Fruit fly (Drosophila melanogaster) whole organism, embryonic: ENCODE measurements around the gene Rbm13.
A peak's percentile ranks its signal among the peaks of the same experiment; 100 is the strongest.

Experiments
- CG11398 ChIP-seq: fragments of 200-800 bp; sonication (Bioruptor generic); optimal IDR thresholded peaks from 2 replicates; lab custom pipeline; 2016; ENCODE audit warnings: missing biosample characterization, missing genetic modification characterization
- CG12299 ChIP-seq: fragments of 200-800 bp; sonication (Bioruptor generic); optimal IDR thresholded peaks from 2 replicates; lab custom pipeline; 2018; ENCODE audit warnings: missing biosample characterization, mild to moderate bottlenecking, missing genetic modification characterization
- CG13287 ChIP-seq: fragments of 200-800 bp; sonication (Bioruptor generic); IDR thresholded peaks from 2 replicates; pipeline ENCODE4 v1.3.6; 2022; ENCODE audit warnings: missing biosample characterization, missing genetic modification characterization; ENCODE audit not compliant: partially characterized antibody
- CG14860 ChIP-seq: fragments of 200-800 bp; sonication (Bioruptor generic); IDR thresholded peaks from 3 replicates; pipeline ENCODE4 v1.3.6; 2022; ENCODE audit warnings: missing biosample characterization, missing genetic modification characterization; ENCODE audit not compliant: partially characterized antibody
- CG1647 ChIP-seq: fragments of 200-800 bp; sonication (Bioruptor generic); optimal IDR thresholded peaks from 3 replicates; lab custom pipeline; 2016; ENCODE audit warnings: missing biosample characterization, missing genetic modification characterization
- CG16813 ChIP-seq: fragments of 200-800 bp; sonication (Bioruptor generic); IDR thresholded peaks from 3 replicates; pipeline ENCODE4 v1.3.6; 2022; ENCODE audit warnings: missing biosample characterization, missing genetic modification characterization; ENCODE audit not compliant: partially characterized antibody
- CG1832 ChIP-seq: fragments of 200-800 bp; sonication (Bioruptor generic); optimal IDR thresholded peaks from 2 replicates; lab custom pipeline; 2017; ENCODE audit warnings: missing biosample characterization, mild to moderate bottlenecking, missing genetic modification characterization, inconsistent platforms
- CG32772 ChIP-seq: fragments of 200-800 bp; sonication (Bioruptor generic); IDR thresholded peaks from 2 replicates; pipeline ENCODE4 v1.3.6; 2022; ENCODE audit warnings: missing biosample characterization, missing genetic modification characterization
- CG34422 ChIP-seq: fragments of 200-800 bp; sonication (Bioruptor generic); IDR thresholded peaks from 3 replicates; pipeline ENCODE4 v1.3.6; 2022; ENCODE audit warnings: missing biosample characterization, missing genetic modification characterization
- CG3995 ChIP-seq: fragments of 200-800 bp; sonication (Bioruptor generic); optimal IDR thresholded peaks from 3 replicates; lab custom pipeline; 2016; ENCODE audit warnings: missing biosample characterization, missing genetic modification characterization
- CG6791 ChIP-seq: fragments of 200-800 bp; sonication (Bioruptor generic); IDR thresholded peaks from 3 replicates; pipeline ENCODE4 v1.3.6; 2022; ENCODE audit warnings: missing biosample characterization, missing genetic modification characterization; ENCODE audit not compliant: partially characterized antibody
- CG7963 ChIP-seq: fragments of 200-800 bp; sonication (Bioruptor generic); IDR thresholded peaks from 3 replicates; pipeline ENCODE4 v1.3.6; 2022; ENCODE audit warnings: missing biosample characterization, missing genetic modification characterization; ENCODE audit not compliant: partially characterized antibody
- CG8478 ChIP-seq: fragments of >200 bp; optimal IDR thresholded peaks from 2 replicates; lab custom pipeline; 2018
- CG9797 ChIP-seq: fragments of 200-800 bp; sonication (Bioruptor generic); optimal IDR thresholded peaks from 3 replicates; lab custom pipeline; 2018; ENCODE audit warnings: missing biosample characterization, mild to moderate bottlenecking, missing genetic modification characterization
- Deaf1 ChIP-seq: fragments of 200-800 bp; optimal IDR thresholded peaks from 3 replicates; lab custom pipeline; 2019; ENCODE audit warnings: missing biosample characterization, mild to moderate bottlenecking, missing genetic modification characterization, moderate library complexity
- Doc3 ChIP-seq: fragments of 200-800 bp; sonication (Bioruptor generic); IDR thresholded peaks from 3 replicates; pipeline ENCODE4 v1.3.6; 2022; ENCODE audit warnings: missing biosample characterization, missing genetic modification characterization; ENCODE audit not compliant: partially characterized antibody
- Dref ChIP-seq: fragments of 200-800 bp; sonication (Bioruptor generic); IDR thresholded peaks from 2 replicates; pipeline ENCODE4 v1.3.6; 2022; ENCODE audit warnings: missing biosample characterization, missing genetic modification characterization
- Fer1 ChIP-seq: fragments of 200-800 bp; sonication (Bioruptor generic); optimal IDR thresholded peaks from 2 replicates; lab custom pipeline; 2017; ENCODE audit warnings: missing biosample characterization, mild to moderate bottlenecking, missing genetic modification characterization
- HLH4C ChIP-seq: fragments of 200-800 bp; sonication (Bioruptor generic); IDR thresholded peaks from 3 replicates; pipeline ENCODE4 v1.3.6; 2022; ENCODE audit warnings: missing biosample characterization, missing genetic modification characterization; ENCODE audit not compliant: partially characterized antibody
- MESR4 ChIP-seq: fragments of 200-800 bp; sonication (Bioruptor generic); optimal IDR thresholded peaks from 2 replicates; lab custom pipeline; 2018; ENCODE audit warnings: missing biosample characterization, mild to moderate bottlenecking, missing genetic modification characterization, moderate library complexity
- Med ChIP-seq: fragments of 200-800 bp; sonication (Bioruptor generic); peaks from one replicate; lab custom pipeline; 2016; ENCODE audit warnings: missing biosample characterization, missing genetic modification characterization, mild to moderate bottlenecking, inconsistent platforms, moderate library complexity
- Myb ChIP-seq: fragments of 200-800 bp; sonication (Bioruptor generic); optimal IDR thresholded peaks from 2 replicates; lab custom pipeline; 2016; ENCODE audit warnings: missing biosample characterization, missing genetic modification characterization
- Opbp ChIP-seq: fragments of 200-800 bp; sonication (Bioruptor generic); IDR thresholded peaks from 3 replicates; pipeline ENCODE4 v1.3.6; 2022; ENCODE audit warnings: missing biosample characterization, missing genetic modification characterization; ENCODE audit not compliant: partially characterized antibody
- Scr ChIP-seq: fragments of 200-800 bp; sonication (Bioruptor generic); IDR thresholded peaks from 2 replicates; pipeline ENCODE4 v1.3.6; 2022; ENCODE audit warnings: missing biosample characterization, missing genetic modification characterization; ENCODE audit not compliant: partially characterized antibody
- YL-1 ChIP-seq: fragments of 200-800 bp; sonication (Bioruptor generic); optimal IDR thresholded peaks from 3 replicates; lab custom pipeline; 2017; ENCODE audit warnings: missing biosample characterization, mild to moderate bottlenecking, missing genetic modification characterization
- bbx ChIP-seq: fragments of 200-800 bp; sonication (Bioruptor generic); IDR thresholded peaks from 2 replicates; pipeline ENCODE4 v1.3.6; 2022; ENCODE audit warnings: missing biosample characterization, missing genetic modification characterization; ENCODE audit not compliant: partially characterized antibody
- bsh ChIP-seq, 2 experiments: fragments of 200-800 bp; sonication (Bioruptor generic); optimal IDR thresholded peaks; 2 replicates each; lab custom pipeline; 2017 to 2018; ENCODE audit warnings: mild to moderate bottlenecking in 2 of 2, missing biosample characterization in 2 of 2, missing genetic modification characterization in 2 of 2, moderate library complexity in 1 of 2
- chinmo ChIP-seq: fragments of 200-800 bp; sonication (Bioruptor generic); IDR thresholded peaks from 4 replicates; pipeline ENCODE4 v1.3.6; 2022; ENCODE audit warnings: missing biosample characterization, missing genetic modification characterization; ENCODE audit not compliant: partially characterized antibody
- fd102C ChIP-seq: fragments of 200-800 bp; sonication (Bioruptor generic); optimal IDR thresholded peaks from 2 replicates; lab custom pipeline; 2018; ENCODE audit warnings: missing biosample characterization, mild to moderate bottlenecking, missing genetic modification characterization, moderate library complexity
- hbn ChIP-seq: fragments of 200-800 bp; sonication (Bioruptor generic); IDR thresholded peaks from 2 replicates; pipeline ENCODE4 v1.3.6; 2022; ENCODE audit warnings: missing biosample characterization, missing genetic modification characterization; ENCODE audit not compliant: partially characterized antibody
- insv ChIP-seq, 2 experiments: fragments of 200-800 bp; sonication (Bioruptor generic); optimal IDR thresholded peaks; 3 replicates each; lab custom pipeline; 2016 to 2018; ENCODE audit warnings: missing biosample characterization in 2 of 2, missing genetic modification characterization in 2 of 2
- knrl ChIP-seq: fragments of 200-800 bp; sonication (Bioruptor generic); IDR thresholded peaks from 3 replicates; pipeline ENCODE4 v1.3.6; 2022; ENCODE audit warnings: missing biosample characterization, missing genetic modification characterization; ENCODE audit not compliant: partially characterized antibody
- lab ChIP-seq: fragments of 200-800 bp; sonication (Bioruptor generic); optimal IDR thresholded peaks from 3 replicates; lab custom pipeline; 2017; ENCODE audit warnings: missing biosample characterization, missing genetic modification characterization, mild to moderate bottlenecking, moderate library complexity, missing genetic modification reagents
- lola ChIP-seq, 3 experiments: fragments of >200 bp in 2 of 3; fragments of 200-800 bp in 1 of 3; sonication (Bioruptor generic) in 1 of 3; optimal IDR thresholded peaks; 2 replicates each; lab custom pipeline; 2017 to 2019; ENCODE audit warnings: missing biosample characterization in 3 of 3, missing genetic modification characterization in 3 of 3, mild to moderate bottlenecking in 1 of 3, moderate library complexity in 1 of 3
- nerfin-2 ChIP-seq: fragments of 200-800 bp; sonication (Bioruptor generic); IDR thresholded peaks from 2 replicates; pipeline ENCODE4 v1.3.6; 2022; ENCODE audit warnings: missing biosample characterization, missing genetic modification characterization; ENCODE audit not compliant: partially characterized antibody
- nom ChIP-seq: fragments of 200-800 bp; sonication (Bioruptor generic); optimal IDR thresholded peaks from 2 replicates; lab custom pipeline; 2017; ENCODE audit warnings: missing biosample characterization, missing genetic modification characterization, mild to moderate bottlenecking, moderate library complexity, missing genetic modification reagents
- p53 ChIP-seq: fragments of 200-800 bp; sonication (Bioruptor generic); optimal IDR thresholded peaks from 2 replicates; lab custom pipeline; 2016; ENCODE audit warnings: missing biosample characterization, missing genetic modification characterization
- pb ChIP-seq: fragments of 200-800 bp; sonication (Bioruptor generic); optimal IDR thresholded peaks from 3 replicates; lab custom pipeline; 2016; ENCODE audit warnings: missing biosample characterization, missing genetic modification characterization
- pzg ChIP-seq: fragments of 200-800 bp; sonication (Bioruptor generic); optimal IDR thresholded peaks from 3 replicates; lab custom pipeline; 2018; ENCODE audit warnings: missing biosample characterization, mild to moderate bottlenecking, missing genetic modification characterization, moderate library complexity
- row ChIP-seq: fragments of 200-800 bp; sonication (Bioruptor generic); IDR thresholded peaks from 3 replicates; pipeline ENCODE4 v1.3.6; 2022; ENCODE audit warnings: missing biosample characterization, missing genetic modification characterization
- sens ChIP-seq: fragments of 200-800 bp; sonication (Bioruptor generic); peaks from one replicate; lab custom pipeline; 2016; ENCODE audit warnings: missing biosample characterization, missing genetic modification characterization
- sob ChIP-seq: fragments of 200-800 bp; sonication (Bioruptor generic); IDR thresholded peaks from 2 replicates; pipeline ENCODE4 v1.3.6; 2022; ENCODE audit warnings: missing biosample characterization, missing genetic modification characterization
- tna ChIP-seq: fragments of 200-800 bp; sonication (Bioruptor generic); IDR thresholded peaks from 2 replicates; pipeline ENCODE4 v1.3.6; 2022; ENCODE audit warnings: missing biosample characterization, missing genetic modification characterization; ENCODE audit not compliant: partially characterized antibody
- unc-4 ChIP-seq: fragments of 200-800 bp; sonication (Bioruptor generic); IDR thresholded peaks from 2 replicates; pipeline ENCODE4 v1.3.6; 2022; ENCODE audit warnings: missing biosample characterization, missing genetic modification characterization; ENCODE audit not compliant: partially characterized antibody
- zen2 ChIP-seq: fragments of 200-800 bp; sonication (Bioruptor generic); IDR thresholded peaks from 3 replicates; pipeline ENCODE4 v1.3.6; 2022; ENCODE audit warnings: missing biosample characterization, missing genetic modification characterization; ENCODE audit not compliant: partially characterized antibody

Gene Rbm13

DNA sequence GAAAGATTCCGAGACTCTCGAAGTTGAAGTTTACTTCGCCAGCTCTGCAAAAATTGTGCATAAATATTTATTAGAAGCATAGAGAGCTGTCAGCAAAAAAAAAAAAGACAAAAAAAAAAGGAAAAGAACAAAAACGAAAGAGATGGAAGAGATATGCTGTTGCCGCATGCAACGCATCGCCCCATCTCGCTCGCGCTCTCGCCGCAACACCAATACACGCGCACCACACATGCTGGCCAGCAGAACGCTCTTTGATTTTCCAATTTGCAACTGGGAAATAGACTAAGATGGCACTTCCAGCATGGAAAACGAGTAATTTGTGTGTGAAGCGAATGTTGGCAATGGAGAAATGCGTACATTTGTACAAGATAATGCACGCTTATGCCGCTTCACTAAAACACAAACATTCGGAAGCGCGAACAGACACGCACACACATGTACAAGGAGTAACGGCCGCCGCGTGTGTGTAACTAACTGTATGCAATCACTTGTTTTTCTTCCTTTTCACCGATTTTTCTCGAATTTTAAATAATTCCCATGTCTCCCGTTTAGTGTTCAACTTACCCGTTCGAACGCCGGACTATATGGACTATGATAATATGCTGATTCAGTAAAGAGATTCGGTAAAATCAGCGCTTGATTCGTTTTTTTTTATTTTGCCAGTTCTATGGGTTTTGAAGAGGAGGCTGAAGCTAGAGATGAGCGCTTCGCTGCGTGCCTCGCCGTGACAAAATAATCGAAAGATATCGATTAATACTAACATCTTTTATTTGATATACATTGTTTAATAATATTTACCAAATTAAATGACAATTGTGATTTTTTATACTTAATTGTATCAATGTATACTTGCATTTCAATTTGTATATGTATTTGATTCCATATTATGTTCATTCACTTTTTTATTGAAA is 4.3 kb downstream of the Rbm13 start (continued):
- TF ChIP-seq HLH4C (GFP tag; lab: Robert Waterston, UW) = peak; percentile 30; the same call in 1 of the 3 replicates
- TF ChIP-seq MESR4 (GFP tag; lab: Kevin White, UChicago) = peak; percentile 68
- TF ChIP-seq CG13287 (GFP tag; lab: Robert Waterston, UW) = peak; percentile 71
- peak; percentile 73 for TF ChIP-seq CG16813 (GFP tag; lab: Robert Waterston, UW)
- peak; percentile 63 for TF ChIP-seq row (GFP tag; lab: Robert Waterston, UW)
- TF ChIP-seq Myb (GFP tag; lab: Kevin White, UChicago) = peak; percentile 41
- TF ChIP-seq CG1832 (GFP tag; lab: Kevin White, UChicago) = peak; percentile 69
- TF ChIP-seq nerfin-2 (GFP tag; lab: Robert Waterston, UW) = peak; percentile 49; the same call in 1 of the 2 replicates
- TF ChIP-seq CG9797 = peak; percentile 10
- TF ChIP-seq Dref (GFP tag; lab: Robert Waterston, UW) = peak; percentile 67
- peak; percentile 27 for TF ChIP-seq pzg (GFP tag; lab: Kevin White, UChicago)
- TF ChIP-seq nom (GFP tag; lab: Kevin White, UChicago) = peak; percentile 19
- peak; percentile 80 for TF ChIP-seq knrl (GFP tag; lab: Robert Waterston, UW)
- TF ChIP-seq Opbp (GFP tag; lab: Robert Waterston, UW) = peak; percentile 78; the same call in 2 of the 3 replicates
- TF ChIP-seq Doc3 (GFP tag; lab: Robert Waterston, UW) = peak; percentile 57; the same call in 1 of the 3 replicates
- TF ChIP-seq pb (GFP tag; lab: Kevin White, UChicago) = no peak
- peak; percentile 56; the same call in 1 of the 3 replicates for TF ChIP-seq CG34422 (GFP tag; lab: Robert Waterston, UW)
- TF ChIP-seq Deaf1 (tag; lab: Kevin White, UChicago) = no peak
- TF ChIP-seq lola (GFP tag; optimal IDR thresholded peaks at IDR 0.05; lab: Kevin White, UChicago) = no peak
- peak; percentile 2 for TF ChIP-seq Fer1
- peak; percentile 94 for TF ChIP-seq p53 (GFP tag; lab: Kevin White, UChicago)
- peak; percentile 22 for TF ChIP-seq sens (GFP tag; lab: Kevin White, UChicago)
- TF ChIP-seq tna (GFP tag; lab: Robert Waterston, UW) = peak; percentile 20; the same call in 1 of the 2 replicates
- peak; percentile 62; the same call in 1 of the 3 replicates for TF ChIP-seq zen2 (GFP tag; lab: Robert Waterston, UW)
- peak; percentile 75 for TF ChIP-seq hbn (GFP tag; lab: Robert Waterston, UW)
- peak; percentile 87 for TF ChIP-seq CG3995 (GFP tag; lab: Kevin White, UChicago)
- peak; percentile 14 for TF ChIP-seq CG12299 (tag; lab: Kevin White, UChicago)
- peak; percentile 76 for TF ChIP-seq Scr
- no peak for TF ChIP-seq lab (GFP tag; lab: Kevin White, UChicago)
- TF ChIP-seq CG6791 (GFP tag; lab: Robert Waterston, UW) = peak; percentile 77
- no peak for TF ChIP-seq fd102C (GFP tag; lab: Kevin White, UChicago)
- TF ChIP-seq Med (GFP tag; lab: Kevin White, UChicago) = peak; percentile 40
- TF ChIP-seq bsh (GFP tag; optimal IDR thresholded peaks at IDR 0.05; lab: Kevin White, UChicago) = peak in 1 of 2 experiments; percentile 39
- no peak for TF ChIP-seq sob
- TF ChIP-seq CG14860 (GFP tag; lab: Robert Waterston, UW) = peak; percentile 63
- peak; percentile 72 for TF ChIP-seq YL-1 (GFP tag; lab: Kevin White, UChicago)
- TF ChIP-seq CG8478 (lab: Kevin White, UChicago) = peak; percentile 95
- no peak for TF ChIP-seq CG11398 (GFP tag; lab: Kevin White, UChicago)
- no peak for TF ChIP-seq CG1647 (GFP tag; lab: Kevin White, UChicago)
- peak in 1 of 2 experiments; percentile 53 for TF ChIP-seq insv (GFP tag; optimal IDR thresholded peaks at IDR 0.05; lab: Kevin White, UChicago)
- peak; percentile 44; the same call in 1 of the 3 replicates for TF ChIP-seq CG7963 (GFP tag; lab: Robert Waterston, UW)
- TF ChIP-seq unc-4 (GFP tag; lab: Robert Waterston, UW) = peak; percentile 64
- TF ChIP-seq chinmo = peak; percentile 84; the same call in 1 of the 4 replicates
- peak; percentile 80 for TF ChIP-seq bbx (GFP tag; lab: Robert Waterston, UW)
- TF ChIP-seq CG32772 (GFP tag; lab: Robert Waterston, UW) = 0 out of 2 replicates have a peak, but pooled peaks have one; percentile 15
